Fruit fly (Drosophila melanogaster) whole organism, embryonic: ENCODE results near the gene Trs20.

ENCODE experiments used
- Abd-B ChIP-seq: fragments of 200-800 bp; sonication (Bioruptor generic); optimal IDR thresholded peaks from 2 replicates; lab custom pipeline; 2018; ENCODE audit warnings: missing biosample characterization, mild to moderate bottlenecking, missing genetic modification characterization, moderate library complexity
- Antp ChIP-seq: fragments of 200-800 bp; sonication (Bioruptor generic); optimal IDR thresholded peaks from 3 replicates; lab custom pipeline; 2016; ENCODE audit warnings: missing biosample characterization, missing genetic modification characterization
- Atf6 ChIP-seq: fragments of 200-800 bp; sonication (Bioruptor generic); IDR thresholded peaks from 2 replicates; pipeline ENCODE4 v1.3.6; 2022; ENCODE audit warnings: missing biosample characterization, missing genetic modification characterization
- Bgb ChIP-seq: fragments of 200-800 bp; sonication (Bioruptor generic); IDR thresholded peaks from 2 replicates; pipeline ENCODE4 v1.3.6; 2022; ENCODE audit warnings: missing biosample characterization, missing genetic modification characterization; ENCODE audit not compliant: partially characterized antibody
- CG10209 ChIP-seq: fragments of 200-800 bp; sonication (Bioruptor generic); optimal IDR thresholded peaks from 3 replicates; lab custom pipeline; 2017; ENCODE audit warnings: missing biosample characterization, mild to moderate bottlenecking, missing genetic modification characterization, missing genetic modification reagents
- CG12659 ChIP-seq: fragments of 200-800 bp; sonication (Bioruptor generic); optimal IDR thresholded peaks from 3 replicates; lab custom pipeline; 2017; ENCODE audit warnings: mild to moderate bottlenecking, missing biosample characterization, missing genetic modification reagents, missing genetic modification characterization
- CG14710 ChIP-seq: fragments of 200-800 bp; sonication (Bioruptor generic); optimal IDR thresholded peaks from 3 replicates; lab custom pipeline; 2019; ENCODE audit warnings: missing biosample characterization, mild to moderate bottlenecking, missing genetic modification characterization, moderate library complexity
- CG15073 ChIP-seq: fragments of 200-800 bp; sonication (Bioruptor generic); optimal IDR thresholded peaks from 2 replicates; lab custom pipeline; 2016; ENCODE audit warnings: missing biosample characterization, missing genetic modification characterization
- CG15696 ChIP-seq: fragments of 200-800 bp; sonication (Bioruptor generic); optimal IDR thresholded peaks from 2 replicates; lab custom pipeline; 2019; ENCODE audit warnings: missing biosample characterization, mild to moderate bottlenecking, missing genetic modification characterization, moderate library complexity
- CG16815 ChIP-seq: fragments of 200-800 bp; sonication (Bioruptor generic); optimal IDR thresholded peaks from 3 replicates; lab custom pipeline; 2017; ENCODE audit warnings: missing biosample characterization, mild to moderate bottlenecking, missing genetic modification characterization
- CG17385 ChIP-seq: fragments of 200-800 bp; sonication (Bioruptor generic); optimal IDR thresholded peaks from 3 replicates; lab custom pipeline; 2018; ENCODE audit warnings: missing biosample characterization, mild to moderate bottlenecking, missing genetic modification characterization
- CG17612 ChIP-seq: fragments of 200-800 bp; sonication (Bioruptor generic); IDR thresholded peaks from 2 replicates; pipeline ENCODE4 v1.3.6; 2022; ENCODE audit warnings: missing biosample characterization, missing genetic modification characterization
- CG17829 ChIP-seq: fragments of 200-800 bp; optimal IDR thresholded peaks from 2 replicates; lab custom pipeline; 2019; ENCODE audit warnings: missing biosample characterization, mild to moderate bottlenecking, missing genetic modification characterization, moderate library complexity
- CG2116 ChIP-seq: fragments of 200-800 bp; sonication (Bioruptor generic); optimal IDR thresholded peaks from 3 replicates; lab custom pipeline; 2018; ENCODE audit warnings: missing biosample characterization, mild to moderate bottlenecking, missing genetic modification characterization
- CG2678 ChIP-seq: fragments of 200-800 bp; sonication (Bioruptor generic); optimal IDR thresholded peaks from 3 replicates; lab custom pipeline; 2019; ENCODE audit warnings: missing biosample characterization, mild to moderate bottlenecking, missing genetic modification characterization, moderate library complexity
- CG30403 ChIP-seq: fragments of 200-800 bp; sonication (Bioruptor generic); optimal IDR thresholded peaks from 3 replicates; lab custom pipeline; 2016; ENCODE audit warnings: missing biosample characterization, missing genetic modification characterization
- CG3726 ChIP-seq: fragments of 200-800 bp; sonication (Bioruptor generic); IDR thresholded peaks from 3 replicates; pipeline ENCODE4, ENCODE4 v1.3.6; 2022; ENCODE audit warnings: missing biosample characterization, missing genetic modification characterization
- CG6175 ChIP-seq: fragments of 200-800 bp; sonication (Bioruptor generic); IDR thresholded peaks from 3 replicates; pipeline ENCODE4 v1.3.6; 2022; ENCODE audit warnings: missing biosample characterization, missing genetic modification characterization
- CG7839 ChIP-seq: fragments of 200-800 bp; sonication (Bioruptor generic); optimal IDR thresholded peaks from 3 replicates; lab custom pipeline; 2018; ENCODE audit warnings: missing biosample characterization, mild to moderate bottlenecking, missing genetic modification characterization, moderate library complexity
- Dll ChIP-seq: fragments of 200-800 bp; sonication (Bioruptor generic); IDR thresholded peaks from 4 replicates; pipeline ENCODE4 v1.3.6; 2022; ENCODE audit warnings: missing biosample characterization, missing genetic modification characterization; ENCODE audit not compliant: partially characterized antibody
- HLH54F ChIP-seq: fragments of 200-800 bp; sonication (Bioruptor generic); optimal IDR thresholded peaks from 3 replicates; lab custom pipeline; 2016; ENCODE audit warnings: missing biosample characterization, missing genetic modification characterization
- HLHmδ ChIP-seq: fragments of 200-800 bp; sonication (Bioruptor generic); optimal IDR thresholded peaks from 2 replicates; lab custom pipeline; 2018; ENCODE audit warnings: missing biosample characterization, mild to moderate bottlenecking, missing genetic modification characterization, moderate library complexity
- Hr51 ChIP-seq, 2 experiments: fragments of 200-800 bp; sonication (Bioruptor generic); optimal IDR thresholded peaks; 2 replicates in 1 of 2; 3 replicates in 1 of 2; lab custom pipeline; 2016 to 2018; ENCODE audit warnings: missing biosample characterization in 2 of 2, missing genetic modification characterization in 2 of 2, mild to moderate bottlenecking in 1 of 2, moderate library complexity in 1 of 2
- Jarid2 ChIP-seq: fragments of 200-800 bp; sonication (Bioruptor generic); optimal IDR thresholded peaks from 3 replicates; lab custom pipeline; 2017; ENCODE audit warnings: mild to moderate bottlenecking, missing biosample characterization, missing genetic modification reagents, missing genetic modification characterization
- Med ChIP-seq: fragments of 200-800 bp; sonication (Bioruptor generic); peaks from one replicate; lab custom pipeline; 2016; ENCODE audit warnings: missing biosample characterization, missing genetic modification characterization, mild to moderate bottlenecking, inconsistent platforms, moderate library complexity
- Myb ChIP-seq: fragments of 200-800 bp; sonication (Bioruptor generic); optimal IDR thresholded peaks from 2 replicates; lab custom pipeline; 2016; ENCODE audit warnings: missing biosample characterization, missing genetic modification characterization
- Nf-YB ChIP-seq: fragments of 200-800 bp; sonication (Bioruptor generic); optimal IDR thresholded peaks from 3 replicates; lab custom pipeline; 2019; ENCODE audit warnings: missing biosample characterization, mild to moderate bottlenecking, missing genetic modification characterization, moderate library complexity
- Ravus ChIP-seq: fragments of 200-800 bp; sonication (Bioruptor generic); IDR thresholded peaks from 2 replicates; pipeline ENCODE4 v1.3.6; 2022; ENCODE audit warnings: missing biosample characterization, missing genetic modification characterization
- Six4 ChIP-seq: fragments of 200-800 bp; sonication (Bioruptor generic); optimal IDR thresholded peaks from 2 replicates; lab custom pipeline; 2016; ENCODE audit warnings: missing biosample characterization, missing genetic modification characterization
- Sry-β ChIP-seq: fragments of 200-800 bp; sonication (Bioruptor generic); optimal IDR thresholded peaks from 2 replicates; lab custom pipeline; 2018; ENCODE audit warnings: missing biosample characterization, mild to moderate bottlenecking, missing genetic modification characterization, moderate library complexity
- Tbp ChIP-seq: fragments of >200 bp; optimal IDR thresholded peaks from 2 replicates; lab custom pipeline; 2018; ENCODE audit warnings: missing biosample characterization, missing genetic modification characterization
- Vsx1 ChIP-seq: fragments of 200-800 bp; sonication (Bioruptor generic); optimal IDR thresholded peaks from 2 replicates; lab custom pipeline; 2017; ENCODE audit warnings: missing biosample characterization, mild to moderate bottlenecking, missing genetic modification characterization, missing genetic modification reagents
- ab ChIP-seq: fragments of 200-800 bp; sonication (Bioruptor generic); optimal IDR thresholded peaks from 2 replicates; lab custom pipeline; 2016; ENCODE audit warnings: missing biosample characterization, missing genetic modification characterization
- az2 ChIP-seq: fragments of 200-800 bp; sonication (Bioruptor generic); optimal IDR thresholded peaks from 3 replicates; lab custom pipeline; 2016; ENCODE audit warnings: missing biosample characterization, missing genetic modification characterization
- bbx ChIP-seq: fragments of 200-800 bp; sonication (Bioruptor generic); IDR thresholded peaks from 2 replicates; pipeline ENCODE4 v1.3.6; 2022; ENCODE audit warnings: missing biosample characterization, missing genetic modification characterization; ENCODE audit not compliant: partially characterized antibody
- btn ChIP-seq: fragments of 200-800 bp; sonication (Bioruptor generic); optimal IDR thresholded peaks from 2 replicates; lab custom pipeline; 2016; ENCODE audit warnings: missing biosample characterization, missing genetic modification characterization
- danr ChIP-seq: fragments of 200-800 bp; sonication (Bioruptor generic); IDR thresholded peaks from 2 replicates; pipeline ENCODE4 v1.3.6; 2022; ENCODE audit warnings: missing biosample characterization, missing genetic modification characterization
- dati ChIP-seq: fragments of 200-800 bp; sonication (Bioruptor generic); IDR thresholded peaks from 2 replicates; pipeline ENCODE4 v1.3.6; 2022; ENCODE audit warnings: missing biosample characterization, missing genetic modification characterization
- dimm ChIP-seq: fragments of 200-800 bp; sonication (Bioruptor generic); IDR thresholded peaks from 2 replicates; pipeline ENCODE4 v1.3.6; 2022; ENCODE audit warnings: missing biosample characterization, missing genetic modification characterization
- disco-r ChIP-seq: fragments of 200-800 bp; sonication (Bioruptor generic); optimal IDR thresholded peaks from 2 replicates; lab custom pipeline; 2016; ENCODE audit warnings: missing biosample characterization, missing genetic modification characterization
- dysf ChIP-seq: fragments of 200-800 bp; sonication (Bioruptor generic); IDR thresholded peaks from 3 replicates; pipeline ENCODE4 v1.3.6; 2022; ENCODE audit warnings: missing biosample characterization, missing genetic modification characterization
- hbn ChIP-seq: fragments of 200-800 bp; sonication (Bioruptor generic); IDR thresholded peaks from 2 replicates; pipeline ENCODE4 v1.3.6; 2022; ENCODE audit warnings: missing biosample characterization, missing genetic modification characterization; ENCODE audit not compliant: partially characterized antibody
- lmd ChIP-seq: fragments of 200-800 bp; sonication (Bioruptor generic); IDR thresholded peaks from 2 replicates; pipeline ENCODE4 v1.3.6; 2022; ENCODE audit warnings: missing biosample characterization, missing genetic modification characterization
- nom ChIP-seq: fragments of 200-800 bp; sonication (Bioruptor generic); optimal IDR thresholded peaks from 2 replicates; lab custom pipeline; 2017; ENCODE audit warnings: missing biosample characterization, missing genetic modification characterization, mild to moderate bottlenecking, moderate library complexity, missing genetic modification reagents
- tin ChIP-seq: fragments of 200-800 bp; sonication (Bioruptor generic); optimal IDR thresholded peaks from 3 replicates; lab custom pipeline; 2016; ENCODE audit warnings: missing biosample characterization, missing genetic modification characterization
- tio ChIP-seq: fragments of 200-800 bp; sonication (Bioruptor generic); optimal IDR thresholded peaks from 2 replicates; lab custom pipeline; 2017; ENCODE audit warnings: missing biosample characterization, missing genetic modification characterization, inconsistent platforms
- trem ChIP-seq: fragments of 200-800 bp; optimal IDR thresholded peaks from 3 replicates; lab custom pipeline; 2019; ENCODE audit warnings: missing biosample characterization, mild to moderate bottlenecking, missing genetic modification characterization, moderate library complexity
- trh ChIP-seq: fragments of 200-800 bp; sonication (Bioruptor generic); optimal IDR thresholded peaks from 2 replicates; lab custom pipeline; 2016; ENCODE audit warnings: missing biosample characterization, missing genetic modification characterization
- twi ChIP-seq: fragments of 200-800 bp; optimal IDR thresholded peaks from 2 replicates; lab custom pipeline; 2019; ENCODE audit warnings: missing biosample characterization, mild to moderate bottlenecking, missing genetic modification characterization, moderate library complexity
- wor ChIP-seq: fragments of 200-800 bp; sonication (Bioruptor generic); IDR thresholded peaks from 2 replicates; pipeline ENCODE4 v1.3.6; 2022; ENCODE audit warnings: missing biosample characterization, missing genetic modification characterization
- zfh1 ChIP-seq: fragments of 200-800 bp; sonication (Bioruptor generic); IDR thresholded peaks from 3 replicates; pipeline ENCODE4 v1.3.6; 2022; ENCODE audit warnings: missing biosample characterization, missing genetic modification characterization

Gene Trs20

dm6 chr3L:16172809-16173276, 41.4 kb upstream of the Trs20 start (continued):
- TF ChIP-seq Hr51 (GFP tag; optimal IDR thresholded peaks at IDR 0.05; lab: Kevin White, UChicago) (peak in 1 of 2 experiments; percentile 60), hbn (no peak), Sry-β (GFP tag; lab: Kevin White, UChicago) (no peak), Jarid2 (no peak), CG17385 (GFP tag; lab: Kevin White, UChicago) (peak; percentile 35), Med (GFP tag; lab: Kevin White, UChicago) (peak; percentile 65), Bgb (GFP tag; lab: Robert Waterston, UW) (no peak), HLHmδ (GFP tag; lab: Kevin White, UChicago) (no peak), CG6175 (GFP tag; lab: Robert Waterston, UW) (no peak), disco-r (no peak), dimm (GFP tag; lab: Robert Waterston, UW) (no peak), CG7839 (peak; percentile 61), CG30403 (GFP tag; lab: Kevin White, UChicago) (peak; percentile 49), wor (GFP tag; lab: Robert Waterston, UW) (no peak), ab (no peak), trh (no peak), bbx (GFP tag; lab: Robert Waterston, UW) (no peak), tin (GFP tag; lab: Kevin White, UChicago) (no peak), Dll (no peak), lmd (GFP tag; lab: Robert Waterston, UW) (no peak), Six4 (no peak), CG2678 (tag; lab: Kevin White, UChicago) (peak; percentile 68), HLH54F (no peak), CG10209 (GFP tag; lab: Kevin White, UChicago) (peak; percentile 40), Vsx1 (GFP tag; lab: Kevin White, UChicago) (no peak), nom (peak; percentile 13), CG15073 (GFP tag; lab: Kevin White, UChicago) (no peak), dati (GFP tag; lab: Robert Waterston, UW) (no peak), twi (peak; percentile 7), Nf-YB (GFP tag; lab: Kevin White, UChicago) (peak; percentile 12), Atf6 (GFP tag; lab: Robert Waterston, UW) (no peak), CG15696 (tag; lab: Kevin White, UChicago) (no peak), Myb (GFP tag; lab: Kevin White, UChicago) (no peak), CG3726 (GFP tag; lab: Robert Waterston, UW) (no peak), CG14710 (tag; lab: Kevin White, UChicago) (peak; percentile 36), CG17829 (tag; lab: Kevin White, UChicago) (peak; percentile 28), az2 (peak; percentile 18), Antp (GFP tag; lab: Kevin White, UChicago) (no peak), CG17612 (GFP tag; lab: Robert Waterston, UW) (no peak), CG16815 (GFP tag; lab: Kevin White, UChicago) (no peak), CG12659 (GFP tag; lab: Kevin White, UChicago) (peak; percentile 48), CG2116 (GFP tag; lab: Kevin White, UChicago) (no peak), dysf (GFP tag; lab: Robert Waterston, UW) (0 out of 3 replicates have a peak, but pooled peaks have one; percentile 27), trem (tag; lab: Kevin White, UChicago) (peak; percentile 13), Ravus (no peak), Abd-B (GFP tag; lab: Kevin White, UChicago) (no peak), zfh1 (GFP tag; lab: Robert Waterston, UW) (no peak), danr (GFP tag; lab: Robert Waterston, UW) (no peak), tio (peak; percentile 59), btn (GFP tag; lab: Kevin White, UChicago) (no peak), Tbp (no peak)
